Comparison of ENCODE assay signal across 4 worm cellular contexts in the genomic region with DNA sequence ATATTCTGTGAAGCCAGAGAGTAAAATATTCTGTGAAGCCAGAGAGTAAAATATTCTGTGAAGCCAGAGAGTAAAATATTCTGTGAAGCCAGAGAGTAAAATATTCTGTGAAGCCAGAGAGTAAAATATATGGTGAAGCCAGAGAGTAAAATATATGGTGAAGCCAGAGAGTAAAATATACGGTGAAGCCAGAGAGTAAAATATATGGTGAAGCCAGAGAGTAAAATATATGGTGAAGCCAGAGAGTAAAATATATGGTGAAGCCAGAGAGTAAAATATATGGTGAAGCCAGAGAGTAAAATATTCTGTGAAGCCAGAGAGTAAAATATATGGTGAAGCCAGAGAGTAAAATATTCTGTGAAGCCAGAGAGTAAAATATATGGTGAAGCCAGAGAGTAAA.
TF ChIP-seq lines count a peak whose summit lies in the region.

No protein-coding gene starts in this region.

TF ChIP-seq in whole organism, L4 larva, 104 proteins besides CTCF, POLR2A, EP300 and RAD21:
- TF ChIP-seq lim-7 (GFP tag; IDR thresholded peaks at IDR 0.05; lab: Robert Waterston, UW) = 0 out of 2 replicates have a peak, but pooled peaks have one; percentile 15

TF ChIP-seq in whole organism, early embryonic, 17 proteins besides CTCF, POLR2A, EP300 and RAD21:
- TF ChIP-seq flt-1 (GFP tag; IDR thresholded peaks at IDR 0.05; lab: Robert Waterston, UW) = 0 out of 2 replicates have a peak, but pooled peaks have one; percentile 18

TF ChIP-seq in whole organism, midembryonic, 9 proteins besides CTCF, POLR2A, EP300 and RAD21:
- TF ChIP-seq klf-2 (GFP tag; conservative IDR thresholded peaks at IDR 0.05; lab: Robert Waterston, UW) = 0 out of 2 replicates have a peak, but pooled peaks have one; percentile 29
- 0 out of 2 replicates have a peak, but pooled peaks have one; percentile 14 for TF ChIP-seq flt-1 (GFP tag; IDR thresholded peaks at IDR 0.05; lab: Robert Waterston, UW)
- 0 out of 2 replicates have a peak, but pooled peaks have one; percentile 31 for TF ChIP-seq ref-1 (GFP tag; conservative IDR thresholded peaks at IDR 0.05; lab: Robert Waterston, UW)

TF ChIP-seq in whole organism, young adult, 124 proteins besides CTCF, POLR2A, EP300 and RAD21:
- TF ChIP-seq egrh-3 (GFP tag; IDR thresholded peaks at IDR 0.05; lab: Robert Waterston, UW) (peak; percentile 99), Y53F4B.3 (GFP tag; IDR thresholded peaks at IDR 0.05; lab: Robert Waterston, UW) (peak; percentile 85; the same call in 1 of the 2 replicates)
TF ChIP-seq in whole organism, young adult: peak in this region for 2; not testable (repeated sequence) for 122.
